Fruit fly (Drosophila melanogaster): ENCODE results near the gene Ggamma30A.

Gene Ggamma30A

DNA sequence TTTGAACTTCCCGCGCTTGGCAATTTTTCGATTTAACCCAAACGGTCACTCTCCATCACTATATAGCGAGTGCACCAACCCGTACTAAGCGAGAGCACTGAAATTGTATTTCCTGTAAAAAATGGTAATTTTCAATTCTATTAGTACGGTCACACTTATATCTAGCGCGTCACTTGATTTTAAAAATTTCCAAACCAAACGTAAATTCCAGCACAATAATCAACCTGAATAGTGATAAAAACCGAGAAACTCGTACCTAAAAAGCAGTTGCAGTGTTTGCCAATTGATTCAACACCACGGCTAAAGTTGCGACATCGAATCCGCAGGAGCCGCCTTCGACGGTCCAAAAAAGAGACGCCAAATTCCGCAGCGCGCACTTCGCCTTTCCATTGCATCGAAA lies 74.3 kb downstream of the Ggamma30A start, which contains the start of gene Cks30A (continued):
- TF ChIP-seq Mrtf (GFP tag; IDR thresholded peaks at IDR 0.05) = no peak
- TF ChIP-seq slbo (GFP tag; IDR thresholded peaks at IDR 0.05) = no peak
- TF ChIP-seq Adf1 (GFP tag; IDR thresholded peaks at IDR 0.05) = no peak
- no peak for TF ChIP-seq stc (GFP tag; IDR thresholded peaks at IDR 0.05)
- no peak for TF ChIP-seq aop (GFP tag; IDR thresholded peaks at IDR 0.05)
- TF ChIP-seq CG13624 (GFP tag; optimal IDR thresholded peaks at IDR 0.05) = no peak
- TF ChIP-seq tll (GFP tag; optimal IDR thresholded peaks at IDR 0.05) = no peak
- no peak for TF ChIP-seq CG14710 (tag; optimal IDR thresholded peaks at IDR 0.05)
- no peak for TF ChIP-seq CG32767 (GFP tag; IDR thresholded peaks at IDR 0.05)
- TF ChIP-seq cad (GFP tag; optimal IDR thresholded peaks at IDR 0.05) = no peak
- TF ChIP-seq pros (GFP tag; optimal IDR thresholded peaks at IDR 0.05) = no peak
- TF ChIP-seq HLH4C (GFP tag; IDR thresholded peaks at IDR 0.05; ENCODE audit: partially characterized antibody) = 0 out of 3 replicates have a peak, but pooled peaks have one; percentile 38
- no peak for TF ChIP-seq eyg (GFP tag; optimal IDR thresholded peaks at IDR 0.05)
- TF ChIP-seq ssp (GFP tag; IDR thresholded peaks at IDR 0.05) = no peak
- TF ChIP-seq abd-A (tag; optimal IDR thresholded peaks at IDR 0.05) = no peak
- TF ChIP-seq vvl (GFP tag; IDR thresholded peaks at IDR 0.05) = no peak; the same call in 1 of the 2 replicates
- TF ChIP-seq CG2129 (GFP tag; IDR thresholded peaks at IDR 0.05; ENCODE audit: partially characterized antibody) = no peak
- TF ChIP-seq CG7839 (tag; optimal IDR thresholded peaks at IDR 0.05) = no peak
- no peak for TF ChIP-seq fd64A (GFP tag; optimal IDR thresholded peaks at IDR 0.05)
- no peak for TF ChIP-seq Antp (GFP tag; optimal IDR thresholded peaks at IDR 0.05)
- no peak for TF ChIP-seq CG8089 (GFP tag; optimal IDR thresholded peaks at IDR 0.05)
- TF ChIP-seq CG4617 (GFP tag; optimal IDR thresholded peaks at IDR 0.05; ENCODE audit: borderline replicate concordance) = no peak
- TF ChIP-seq bbx (GFP tag; IDR thresholded peaks at IDR 0.05; ENCODE audit: partially characterized antibody) = no peak; the same call in 1 of the 2 replicates
- TF ChIP-seq CG17328 (GFP tag; IDR thresholded peaks at IDR 0.05) = no peak
- no peak for TF ChIP-seq hbn (GFP tag; IDR thresholded peaks at IDR 0.05; ENCODE audit: partially characterized antibody)
- peak; percentile 58 for TF ChIP-seq CG17186 (GFP tag; optimal IDR thresholded peaks at IDR 0.05)
- no peak for TF ChIP-seq dm (GFP tag; optimal IDR thresholded peaks at IDR 0.05)
- TF ChIP-seq Side (GFP tag; optimal IDR thresholded peaks at IDR 0.05) = no peak
- TF ChIP-seq Dref (GFP tag; IDR thresholded peaks at IDR 0.05) = peak; percentile 52
- no peak for TF ChIP-seq CG14441 (GFP tag; IDR thresholded peaks at IDR 0.05)
- no peak for TF ChIP-seq CG2202 (tag; optimal IDR thresholded peaks at IDR 0.05)
- no peak for TF ChIP-seq al (GFP tag; IDR thresholded peaks at IDR 0.05)
- no peak for TF ChIP-seq caup (GFP tag; optimal IDR thresholded peaks at IDR 0.05; ENCODE audit: severe bottlenecking)
- no peak for TF ChIP-seq CG6854 (GFP tag; optimal IDR thresholded peaks at IDR 0.05)
- TF ChIP-seq Kr (GFP tag; optimal IDR thresholded peaks at IDR 0.05) = no peak
- TF ChIP-seq stwl (tag; optimal IDR thresholded peaks at IDR 0.05) = peak; percentile 91
- TF ChIP-seq CG2120 (GFP tag; optimal IDR thresholded peaks at IDR 0.05) = no peak
- peak; percentile 31 for TF ChIP-seq CG3995 (GFP tag; optimal IDR thresholded peaks at IDR 0.05)
- TF ChIP-seq TFAM (GFP tag; optimal IDR thresholded peaks at IDR 0.05) = no peak
- TF ChIP-seq unpg (GFP tag; optimal IDR thresholded peaks at IDR 0.05) = no peak
- TF ChIP-seq Tbp (GFP tag; optimal IDR thresholded peaks at IDR 0.05) = no peak
- no peak for TF ChIP-seq CG10959 (GFP tag; IDR thresholded peaks at IDR 0.05)
- no peak for TF ChIP-seq CG6689 (GFP tag; IDR thresholded peaks at IDR 0.05)
- no peak for TF ChIP-seq CG10147 (GFP tag; optimal IDR thresholded peaks at IDR 0.05)
- no peak for TF ChIP-seq CG12942 (GFP tag; optimal IDR thresholded peaks at IDR 0.05)
- TF ChIP-seq tin (GFP tag; optimal IDR thresholded peaks at IDR 0.05) = no peak
- no peak for TF ChIP-seq CG5245 (GFP tag; optimal IDR thresholded peaks at IDR 0.05)
- no peak for TF ChIP-seq CG6654 (GFP tag; optimal IDR thresholded peaks at IDR 0.05)
- no peak for TF ChIP-seq gt (GFP tag; IDR thresholded peaks at IDR 0.05)
- TF ChIP-seq CG6272 (GFP tag; IDR thresholded peaks at IDR 0.05) = no peak
- no peak for TF ChIP-seq so (GFP tag; IDR thresholded peaks at IDR 0.05)
- peak; percentile 59 for TF ChIP-seq CG2116 (GFP tag; optimal IDR thresholded peaks at IDR 0.05)
